In the genomic region with DNA sequence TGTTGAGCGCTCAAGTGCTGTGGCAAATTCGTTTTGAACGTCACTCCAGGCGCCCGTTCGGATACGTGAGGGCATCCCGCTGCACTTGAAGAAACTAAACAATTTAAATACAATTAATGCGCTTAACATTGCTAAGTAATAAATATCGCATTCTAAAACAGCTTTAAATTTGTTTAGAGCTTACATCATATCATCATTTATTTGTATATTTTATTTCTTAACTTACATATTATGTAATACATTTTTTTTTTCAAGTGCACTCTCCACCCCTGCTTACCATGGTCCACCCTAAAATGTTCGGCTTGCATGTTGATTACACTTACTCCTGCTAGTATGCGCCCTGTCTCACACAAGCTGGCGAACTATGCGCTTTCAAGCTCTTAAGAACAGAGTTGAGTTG, we compare ENCODE assay signal across 1 fruit fly cellular context.
TF ChIP-seq lines count a peak whose summit lies in the region.

No protein-coding gene starts in this region.

TF ChIP-seq in whole organism, embryonic, 481 proteins besides CTCF, POLR2A, EP300 and RAD21 (continued from another document and continues in another):
- TF ChIP-seq CG1024 (GFP tag; IDR thresholded peaks at IDR 0.05; lab: Robert Waterston, UW) (peak; percentile 51; the same call in 1 of the 2 replicates), CG8478 (optimal IDR thresholded peaks at IDR 0.05; lab: Kevin White, UChicago) (no peak), Optix (GFP tag; IDR thresholded peaks at IDR 0.05; lab: Robert Waterston, UW) (peak; percentile 51; the same call in 1 of the 3 replicates), pum (GFP tag; optimal IDR thresholded peaks at IDR 0.05; lab: Kevin White, UChicago) (peak; percentile 54), CG17802 (tag; optimal IDR thresholded peaks at IDR 0.05; lab: Kevin White, UChicago) (peak; percentile 50), stc (GFP tag; IDR thresholded peaks at IDR 0.05; lab: Robert Waterston, UW) (peak; percentile 57; the same call in 1 of the 2 replicates), HLH3B (GFP tag; IDR thresholded peaks at IDR 0.05; lab: Robert Waterston, UW) (peak; percentile 67), CG2712 (tag; optimal IDR thresholded peaks at IDR 0.05; lab: Kevin White, UChicago) (peak; percentile 90), C15 (GFP tag; IDR thresholded peaks at IDR 0.05; lab: Robert Waterston, UW) (no peak; the same call in 2 of the 3 replicates), Nf-YA (GFP tag; IDR thresholded peaks at IDR 0.05; lab: Robert Waterston, UW) (peak; percentile 56), CG10209 (GFP tag; optimal IDR thresholded peaks at IDR 0.05; lab: Kevin White, UChicago) (peak; percentile 67), HLH54F (GFP tag; optimal IDR thresholded peaks at IDR 0.05; lab: Kevin White, UChicago) (peak; percentile 19), CG12744 (GFP tag; optimal IDR thresholded peaks at IDR 0.05; lab: Kevin White, UChicago) (no peak), Nf-YB (GFP tag; optimal IDR thresholded peaks at IDR 0.05; lab: Kevin White, UChicago) (peak; percentile 46), CG9932 (GFP tag; IDR thresholded peaks at IDR 0.05; lab: Robert Waterston, UW) (no peak), CG17361 (GFP tag; IDR thresholded peaks at IDR 0.05; lab: Robert Waterston, UW) (peak; percentile 80), CG2889 (GFP tag; IDR thresholded peaks at IDR 0.05; lab: Robert Waterston, UW) (no peak), CG1602 (GFP tag; optimal IDR thresholded peaks at IDR 0.05; lab: Kevin White, UChicago) (peak; percentile 83), ap (GFP tag; IDR thresholded peaks at IDR 0.05; lab: Robert Waterston, UW) (peak; percentile 70), CG9609 (GFP tag; optimal IDR thresholded peaks at IDR 0.05; lab: Kevin White, UChicago) (no peak), Camta (GFP tag; optimal IDR thresholded peaks at IDR 0.05; lab: Kevin White, UChicago) (peak; percentile 32), dmrt11E (tag; optimal IDR thresholded peaks at IDR 0.05; lab: Kevin White, UChicago) (peak; percentile 94), CG4707 (GFP tag; optimal IDR thresholded peaks at IDR 0.05; lab: Kevin White, UChicago) (no peak), TFAM (GFP tag; optimal IDR thresholded peaks at IDR 0.05; lab: Kevin White, UChicago) (peak; percentile 1), Aef1 (GFP tag; IDR thresholded peaks at IDR 0.05; lab: Robert Waterston, UW) (peak; percentile 43; the same call in 1 of the 3 replicates), nmo (GFP tag; optimal IDR thresholded peaks at IDR 0.05; lab: Kevin White, UChicago) (no peak), CG4360 (GFP tag; IDR thresholded peaks at IDR 0.05; lab: Robert Waterston, UW) (no peak), Tbp (GFP tag; optimal IDR thresholded peaks at IDR 0.05; lab: Kevin White, UChicago) (no peak), CG6854 (GFP tag; optimal IDR thresholded peaks at IDR 0.05; lab: Kevin White, UChicago) (no peak), CG6813 (GFP tag; optimal IDR thresholded peaks at IDR 0.05; lab: Kevin White, UChicago) (peak; percentile 19), HLH4C (GFP tag; IDR thresholded peaks at IDR 0.05; lab: Robert Waterston, UW; ENCODE audit: partially characterized antibody) (no peak), CG4617 (GFP tag; optimal IDR thresholded peaks at IDR 0.05; lab: Kevin White, UChicago; ENCODE audit: borderline replicate concordance) (peak; percentile 36), org-1 (GFP tag; optimal IDR thresholded peaks at IDR 0.05; lab: Kevin White, UChicago) (peak; percentile 42), ATbp (GFP tag; optimal IDR thresholded peaks at IDR 0.05; lab: Kevin White, UChicago) (peak; percentile 71), D19B (GFP tag; optimal IDR thresholded peaks at IDR 0.05; lab: Kevin White, UChicago) (no peak), CG7839 (tag; optimal IDR thresholded peaks at IDR 0.05; lab: Kevin White, UChicago) (peak; percentile 44), kah (GFP tag; optimal IDR thresholded peaks at IDR 0.05; lab: Kevin White, UChicago) (peak; percentile 17), Six4 (GFP tag; optimal IDR thresholded peaks at IDR 0.05; lab: Kevin White, UChicago) (peak; percentile 37), CG12155 (GFP tag; optimal IDR thresholded peaks at IDR 0.05; lab: Kevin White, UChicago) (peak; percentile 61), slou (GFP tag; optimal IDR thresholded peaks at IDR 0.05; lab: Kevin White, UChicago) (peak; percentile 13), CG14710 (tag; optimal IDR thresholded peaks at IDR 0.05; lab: Kevin White, UChicago) (peak; percentile 88), gfzf (GFP tag; optimal IDR thresholded peaks at IDR 0.05; lab: Kevin White, UChicago) (no peak), tgo (GFP tag; IDR thresholded peaks at IDR 0.05; lab: Robert Waterston, UW) (peak; percentile 67), CG16779 (GFP tag; IDR thresholded peaks at IDR 0.05; lab: Robert Waterston, UW) (no peak), CG16813 (GFP tag; IDR thresholded peaks at IDR 0.05; lab: Robert Waterston, UW; ENCODE audit: partially characterized antibody) (no peak), CG15601 (tag; optimal IDR thresholded peaks at IDR 0.05; lab: Kevin White, UChicago) (peak; percentile 70), Ravus (GFP tag; IDR thresholded peaks at IDR 0.05; lab: Robert Waterston, UW) (no peak), CG7357 (GFP tag; IDR thresholded peaks at IDR 0.05; lab: Robert Waterston, UW) (peak; percentile 53; the same call in 1 of the 3 replicates), crc (GFP tag; optimal IDR thresholded peaks at IDR 0.05; lab: Kevin White, UChicago) (no peak), trh (GFP tag; optimal IDR thresholded peaks at IDR 0.05; lab: Kevin White, UChicago) (no peak), CG8924 (tag; optimal IDR thresholded peaks at IDR 0.05; lab: Kevin White, UChicago) (peak; percentile 76), gt (GFP tag; IDR thresholded peaks at IDR 0.05; lab: Robert Waterston, UW) (peak; percentile 47; the same call in 1 of the 2 replicates), tio (GFP tag; optimal IDR thresholded peaks at IDR 0.05; lab: Kevin White, UChicago) (peak; percentile 65), CG4282 (GFP tag; optimal IDR thresholded peaks at IDR 0.05; lab: Kevin White, UChicago) (no peak), NK7.1 (GFP tag; optimal IDR thresholded peaks at IDR 0.05; lab: Kevin White, UChicago) (peak; percentile 18), kni (GFP tag; optimal IDR thresholded peaks at IDR 0.05; lab: Kevin White, UChicago) (no peak), CG14050 (GFP tag; IDR thresholded peaks at IDR 0.05; lab: Robert Waterston, UW) (peak; percentile 39; the same call in 1 of the 3 replicates), CG10654 (GFP tag; optimal IDR thresholded peaks at IDR 0.05; lab: Kevin White, UChicago) (peak; percentile 57), NFAT (GFP tag; IDR thresholded peaks at IDR 0.05; lab: Robert Waterston, UW) (no peak), CG7963 (GFP tag; IDR thresholded peaks at IDR 0.05; lab: Robert Waterston, UW; ENCODE audit: partially characterized antibody) (no peak), Xbp1 (GFP tag; optimal IDR thresholded peaks at IDR 0.05; lab: Kevin White, UChicago) (peak; percentile 68), CG34422 (GFP tag; IDR thresholded peaks at IDR 0.05; lab: Robert Waterston, UW) (peak; percentile 70), MTF-1 (GFP tag; optimal IDR thresholded peaks at IDR 0.05; lab: Kevin White, UChicago; ENCODE audit: borderline replicate concordance) (peak; percentile 29), CG2116 (GFP tag; optimal IDR thresholded peaks at IDR 0.05; lab: Kevin White, UChicago) (peak; percentile 25), gce (GFP tag; IDR thresholded peaks at IDR 0.05; lab: Robert Waterston, UW) (peak; percentile 51; the same call in 1 of the 3 replicates), CG8359 (GFP tag; optimal IDR thresholded peaks at IDR 0.05; lab: Kevin White, UChicago; ENCODE audit: borderline replicate concordance) (peak; percentile 40), Hr3 (GFP tag; optimal IDR thresholded peaks at IDR 0.05; lab: Kevin White, UChicago) (peak; percentile 74), Lim3 (GFP tag; IDR thresholded peaks at IDR 0.05; lab: Robert Waterston, UW) (no peak), klu (GFP tag; IDR thresholded peaks at IDR 0.05; lab: Robert Waterston, UW) (no peak; the same call in 1 of the 2 replicates), knrl (GFP tag; IDR thresholded peaks at IDR 0.05; lab: Robert Waterston, UW; ENCODE audit: partially characterized antibody) (no peak), Neu2 (GFP tag; optimal IDR thresholded peaks at IDR 0.05; lab: Kevin White, UChicago; ENCODE audit: borderline replicate concordance) (no peak), Lpt (GFP tag; optimal IDR thresholded peaks at IDR 0.05; lab: Kevin White, UChicago) (no peak), CG18476 (GFP tag; optimal IDR thresholded peaks at IDR 0.05; lab: Kevin White, UChicago) (peak; percentile 67), CG10274 (GFP tag; optimal IDR thresholded peaks at IDR 0.05; lab: Kevin White, UChicago) (no peak), CG11247 (GFP tag; IDR thresholded peaks at IDR 0.05; lab: Robert Waterston, UW) (peak; percentile 7; the same call in 1 of the 2 replicates), gro (GFP tag; optimal IDR thresholded peaks at IDR 0.05; lab: Kevin White, UChicago) (no peak), bowl (GFP tag; IDR thresholded peaks at IDR 0.05; lab: Robert Waterston, UW) (no peak), CG15514 (GFP tag; optimal IDR thresholded peaks at IDR 0.05; lab: Kevin White, UChicago) (no peak), CG10543 (GFP tag; optimal IDR thresholded peaks at IDR 0.05; lab: Kevin White, UChicago) (no peak), CG15269 (tag; optimal IDR thresholded peaks at IDR 0.05; lab: Kevin White, UChicago) (peak; percentile 31), Dad (GFP tag; optimal IDR thresholded peaks at IDR 0.05; lab: Kevin White, UChicago) (no peak), jumu (GFP tag; optimal IDR thresholded peaks at IDR 0.05; lab: Kevin White, UChicago) (no peak), CHES-1-like (GFP tag; optimal IDR thresholded peaks at IDR 0.05; lab: Kevin White, UChicago) (no peak), lilli (GFP tag; optimal IDR thresholded peaks at IDR 0.05; lab: Kevin White, UChicago) (peak; percentile 50), lov (optimal IDR thresholded peaks at IDR 0.05; lab: Kevin White, UChicago) (no peak), lov (GFP tag; IDR thresholded peaks at IDR 0.05; lab: Robert Waterston, UW) (peak; percentile 84; the same call in 2 of the 3 replicates), CG9727 (GFP tag; optimal IDR thresholded peaks at IDR 0.05; lab: Kevin White, UChicago) (peak; percentile 91), CG30020 (tag; optimal IDR thresholded peaks at IDR 0.05; lab: Kevin White, UChicago) (peak; percentile 13), CG6765 (GFP tag; optimal IDR thresholded peaks at IDR 0.05; lab: Kevin White, UChicago) (no peak), CG30403 (GFP tag; optimal IDR thresholded peaks at IDR 0.05; lab: Kevin White, UChicago) (peak; percentile 76), gsb (GFP tag; IDR thresholded peaks at IDR 0.05; lab: Robert Waterston, UW) (no peak), insv (GFP tag; optimal IDR thresholded peaks at IDR 0.05; lab: Kevin White, UChicago) (no peak), E2f2 (GFP tag; IDR thresholded peaks at IDR 0.05; lab: Robert Waterston, UW) (peak; percentile 42; the same call in 1 of the 2 replicates), Scr (GFP tag; IDR thresholded peaks at IDR 0.05; lab: Robert Waterston, UW; ENCODE audit: partially characterized antibody) (no peak), CG18619 (GFP tag; optimal IDR thresholded peaks at IDR 0.05; lab: Kevin White, UChicago) (no peak), Fer1 (GFP tag; optimal IDR thresholded peaks at IDR 0.05; lab: Kevin White, UChicago) (peak; percentile 55), sens (GFP tag; lab: Kevin White, UChicago) (peak; percentile 96), cwo (GFP tag; optimal IDR thresholded peaks at IDR 0.05; lab: Kevin White, UChicago) (peak; percentile 31), Rfx (GFP tag; IDR thresholded peaks at IDR 0.05; lab: Robert Waterston, UW) (0 out of 2 replicates have a peak, but pooled peaks have one; percentile 10), CG1603 (tag; optimal IDR thresholded peaks at IDR 0.05; lab: Kevin White, UChicago) (peak; percentile 76), Hmr (GFP tag; optimal IDR thresholded peaks at IDR 0.05; lab: Kevin White, UChicago) (peak; percentile 36), CG15073 (GFP tag; optimal IDR thresholded peaks at IDR 0.05; lab: Kevin White, UChicago) (peak; percentile 26), NC2α (GFP tag; optimal IDR thresholded peaks at IDR 0.05; lab: Kevin White, UChicago) (peak; percentile 37), CG1233 (GFP tag; optimal IDR thresholded peaks at IDR 0.05; lab: Kevin White, UChicago) (no peak), Chrac-16 (GFP tag; optimal IDR thresholded peaks at IDR 0.05; lab: Kevin White, UChicago) (peak; percentile 82), toy (GFP tag; IDR thresholded peaks at IDR 0.05; lab: Robert Waterston, UW) (no peak), Hr39 (optimal IDR thresholded peaks at IDR 0.05; lab: Kevin White, UChicago) (no peak), Rx (GFP tag; IDR thresholded peaks at IDR 0.05; lab: Robert Waterston, UW) (peak; percentile 42), CG7987 (GFP tag; optimal IDR thresholded peaks at IDR 0.05; lab: Kevin White, UChicago) (no peak), ab (GFP tag; optimal IDR thresholded peaks at IDR 0.05; lab: Kevin White, UChicago) (no peak), CG3163 (GFP tag; optimal IDR thresholded peaks at IDR 0.05; lab: Kevin White, UChicago) (no peak), ken (GFP tag; IDR thresholded peaks at IDR 0.05; lab: Robert Waterston, UW) (0 out of 3 replicates have a peak, but pooled peaks have one; percentile 19), Lhr (GFP tag; optimal IDR thresholded peaks at IDR 0.05; lab: Kevin White, UChicago) (peak; percentile 49), Deaf1 (tag; optimal IDR thresholded peaks at IDR 0.05; lab: Kevin White, UChicago) (peak; percentile 30), CG18764 (GFP tag; optimal IDR thresholded peaks at IDR 0.05; lab: Kevin White, UChicago) (peak; percentile 58), CG3847 (GFP tag; IDR thresholded peaks at IDR 0.05; lab: Robert Waterston, UW) (peak; percentile 26; the same call in 1 of the 2 replicates), Sin3A (optimal IDR thresholded peaks at IDR 0.05; lab: Kevin White, UChicago) (no peak), BtbVII (GFP tag; optimal IDR thresholded peaks at IDR 0.05; lab: Kevin White, UChicago) (peak; percentile 12), CG32532 (GFP tag; IDR thresholded peaks at IDR 0.05; lab: Robert Waterston, UW) (no peak; the same call in 1 of the 2 replicates), CG11504 (tag; optimal IDR thresholded peaks at IDR 0.05; lab: Kevin White, UChicago) (peak; percentile 82), CG2202 (tag; optimal IDR thresholded peaks at IDR 0.05; lab: Kevin White, UChicago) (peak; percentile 85), oc (tag; optimal IDR thresholded peaks at IDR 0.05; lab: Kevin White, UChicago) (peak; percentile 46), CG4424 (GFP tag; optimal IDR thresholded peaks at IDR 0.05; lab: Kevin White, UChicago) (peak; percentile 77), Mad (GFP tag; optimal IDR thresholded peaks at IDR 0.05; lab: Kevin White, UChicago) (peak; percentile 48), CG7786 (GFP tag; optimal IDR thresholded peaks at IDR 0.05; lab: Kevin White, UChicago) (no peak)
